Fruit fly (Drosophila melanogaster): ENCODE measurements around the gene CG17896.
A peak's percentile ranks its signal among the peaks of the same experiment; 100 is the strongest.

CG17896 gene

DNA sequence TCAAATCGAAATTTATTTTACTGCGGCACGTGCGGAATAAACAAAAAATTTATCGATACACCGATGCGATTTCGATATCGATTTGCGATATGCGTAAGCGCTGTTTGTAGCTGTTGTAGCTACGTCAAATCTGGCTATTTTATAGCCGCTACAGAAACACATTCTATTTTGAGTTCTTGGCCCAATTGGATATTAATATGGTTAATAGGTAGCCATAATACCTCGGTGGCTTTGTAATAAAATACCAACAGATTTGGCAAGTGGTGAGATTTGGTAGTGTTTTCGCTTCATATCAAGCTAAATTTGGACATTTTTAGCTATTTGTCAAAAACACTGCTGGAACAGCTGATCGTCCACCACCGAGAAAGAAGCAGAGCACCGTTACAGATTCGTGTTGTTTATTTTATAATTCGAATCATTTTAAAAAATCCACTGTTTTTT is 5.8 kb downstream of the CG17896 start, which contains the start of the genes CG18273 and CG3156 (continued):
- TF ChIP-seq Fer2 (tag; optimal IDR thresholded peaks at IDR 0.05): peak; percentile 6
- TF ChIP-seq CG16815 (GFP tag; optimal IDR thresholded peaks at IDR 0.05): no peak
- TF ChIP-seq shn (GFP tag; optimal IDR thresholded peaks at IDR 0.05): peak; percentile 19
- TF ChIP-seq schlank (tag; optimal IDR thresholded peaks at IDR 0.05): no peak
- TF ChIP-seq CG4730 (GFP tag; IDR thresholded peaks at IDR 0.05): no peak
- no peak for TF ChIP-seq Gsc (GFP tag; IDR thresholded peaks at IDR 0.05)
- TF ChIP-seq CG8089 (GFP tag; optimal IDR thresholded peaks at IDR 0.05): no peak
- TF ChIP-seq CG6654 (GFP tag; optimal IDR thresholded peaks at IDR 0.05): no peak
- no peak for TF ChIP-seq luna (GFP tag; optimal IDR thresholded peaks at IDR 0.05)
- TF ChIP-seq CG6791 (GFP tag; IDR thresholded peaks at IDR 0.05; ENCODE audit: partially characterized antibody): peak; percentile 56; the same call in 1 of the 3 replicates
- TF ChIP-seq CG10321 (GFP tag; IDR thresholded peaks at IDR 0.05): no peak
- no peak for TF ChIP-seq CG2889 (GFP tag; IDR thresholded peaks at IDR 0.05)
- TF ChIP-seq br (optimal IDR thresholded peaks at IDR 0.05): no peak
- TF ChIP-seq Fer1 (GFP tag; optimal IDR thresholded peaks at IDR 0.05): no peak
- TF ChIP-seq B-H1 (GFP tag; IDR thresholded peaks at IDR 0.05): no peak
- no peak for TF ChIP-seq ap (GFP tag; IDR thresholded peaks at IDR 0.05)
- no peak for TF ChIP-seq CG10959 (GFP tag; IDR thresholded peaks at IDR 0.05)
- TF ChIP-seq E2f2 (GFP tag; IDR thresholded peaks at IDR 0.05): peak; percentile 23; the same call in 1 of the 2 replicates
- TF ChIP-seq otp (GFP tag; IDR thresholded peaks at IDR 0.05): no peak
- TF ChIP-seq MBD-R2 (GFP tag; IDR thresholded peaks at IDR 0.05): peak; percentile 70
- peak; percentile 94 for TF ChIP-seq Sry-β (GFP tag; optimal IDR thresholded peaks at IDR 0.05)
- peak in 1 of 2 experiments; percentile 92 for TF ChIP-seq insv (GFP tag; optimal IDR thresholded peaks at IDR 0.05)
- no peak for TF ChIP-seq sob (GFP tag; IDR thresholded peaks at IDR 0.05)
- no peak for TF ChIP-seq gcm2 (GFP tag; optimal IDR thresholded peaks at IDR 0.05)
- TF ChIP-seq Ravus (GFP tag; IDR thresholded peaks at IDR 0.05): no peak
- no peak; the same call in 2 of the 3 replicates for TF ChIP-seq CG17361 (GFP tag; IDR thresholded peaks at IDR 0.05)
- no peak for TF ChIP-seq HLH54F (GFP tag; optimal IDR thresholded peaks at IDR 0.05)
- no peak for TF ChIP-seq cg (GFP tag; optimal IDR thresholded peaks at IDR 0.05)
- no peak for TF ChIP-seq bcd (GFP tag; optimal IDR thresholded peaks at IDR 0.05)
- no peak for TF ChIP-seq repo (GFP tag; optimal IDR thresholded peaks at IDR 0.05)
- TF ChIP-seq CG11504 (tag; optimal IDR thresholded peaks at IDR 0.05): no peak
- TF ChIP-seq CG11695 (GFP tag; IDR thresholded peaks at IDR 0.05): no peak
- TF ChIP-seq odd (GFP tag; optimal IDR thresholded peaks at IDR 0.05): no peak
- TF ChIP-seq CG4404 (GFP tag; IDR thresholded peaks at IDR 0.05): no peak
- TF ChIP-seq ranshi (GFP tag; IDR thresholded peaks at IDR 0.05): no peak
- peak; percentile 16 for TF ChIP-seq Antp (GFP tag; optimal IDR thresholded peaks at IDR 0.05)
- no peak for TF ChIP-seq Dip3 (GFP tag; optimal IDR thresholded peaks at IDR 0.05)
- TF ChIP-seq jumu (GFP tag; optimal IDR thresholded peaks at IDR 0.05): peak; percentile 1
- no peak for TF ChIP-seq ems (GFP tag; optimal IDR thresholded peaks at IDR 0.05)
- no peak for TF ChIP-seq cas (GFP tag; IDR thresholded peaks at IDR 0.05)
- TF ChIP-seq CG10147 (GFP tag; optimal IDR thresholded peaks at IDR 0.05): no peak
- no peak for TF ChIP-seq CG7357 (GFP tag; IDR thresholded peaks at IDR 0.05)
- no peak for TF ChIP-seq CG9609 (GFP tag; optimal IDR thresholded peaks at IDR 0.05)
- no peak for TF ChIP-seq CG6175 (GFP tag; IDR thresholded peaks at IDR 0.05)
- peak; percentile 67 for TF ChIP-seq Myb (GFP tag; optimal IDR thresholded peaks at IDR 0.05)
- peak; percentile 44 for TF ChIP-seq stwl (tag; optimal IDR thresholded peaks at IDR 0.05)
- no peak for TF ChIP-seq p53 (GFP tag; optimal IDR thresholded peaks at IDR 0.05)
- no peak for TF ChIP-seq NC2α (GFP tag; optimal IDR thresholded peaks at IDR 0.05)
- no peak for TF ChIP-seq Chrac-16 (GFP tag; optimal IDR thresholded peaks at IDR 0.05)
- TF ChIP-seq hbn (GFP tag; IDR thresholded peaks at IDR 0.05; ENCODE audit: partially characterized antibody): no peak
- TF ChIP-seq dati (GFP tag; IDR thresholded peaks at IDR 0.05): no peak
- TF ChIP-seq CG13123 (GFP tag; optimal IDR thresholded peaks at IDR 0.05): no peak
- TF ChIP-seq knrl (GFP tag; IDR thresholded peaks at IDR 0.05; ENCODE audit: partially characterized antibody): peak; percentile 52

Data from whole organism, embryonic.